Fruit fly (Drosophila melanogaster) whole organism, embryonic: Measurements from ENCODE around the gene CG15818.
A peak's percentile ranks its signal among the peaks of the same experiment; 100 is the strongest.

Experiments used
- B-H1 ChIP-seq: fragments of 200-800 bp; sonication (Bioruptor generic); IDR thresholded peaks from 3 replicates; pipeline ENCODE4 v1.3.6; 2022; ENCODE audit warnings: missing biosample characterization, missing genetic modification characterization
- BEAF-32 ChIP-seq: fragments of 200-800 bp; sonication (Bioruptor generic); optimal IDR thresholded peaks from 3 replicates; lab custom pipeline; 2017; ENCODE audit warnings: missing biosample characterization, missing genetic modification characterization, mild to moderate bottlenecking, moderate library complexity, missing genetic modification reagents
- BtbVII ChIP-seq: fragments of 200-800 bp; sonication (Bioruptor generic); optimal IDR thresholded peaks from 3 replicates; lab custom pipeline; 2017; ENCODE audit warnings: missing biosample characterization, mild to moderate bottlenecking, missing genetic modification characterization
- Bteb2 ChIP-seq: fragments of 200-800 bp; sonication (Bioruptor generic); optimal IDR thresholded peaks from 2 replicates; lab custom pipeline; 2016; ENCODE audit warnings: missing biosample characterization, missing genetic modification characterization
- CG11504 ChIP-seq: fragments of 200-800 bp; sonication (Bioruptor generic); optimal IDR thresholded peaks from 3 replicates; lab custom pipeline; 2019; ENCODE audit warnings: missing biosample characterization, mild to moderate bottlenecking, missing genetic modification characterization, moderate library complexity
- CG11723 ChIP-seq: fragments of 200-800 bp; sonication (Bioruptor generic); optimal IDR thresholded peaks from 2 replicates; lab custom pipeline; 2017; ENCODE audit warnings: missing biosample characterization, mild to moderate bottlenecking, missing genetic modification characterization
- CG12236 ChIP-seq: fragments of 200-800 bp; sonication (Bioruptor generic); optimal IDR thresholded peaks from 2 replicates; lab custom pipeline; 2016; ENCODE audit warnings: missing biosample characterization, missing genetic modification characterization
- CG17568 ChIP-seq: fragments of 200-800 bp; sonication (Bioruptor generic); optimal IDR thresholded peaks from 2 replicates; lab custom pipeline; 2018; ENCODE audit warnings: missing biosample characterization, mild to moderate bottlenecking, missing genetic modification characterization, moderate library complexity
- CG18764 ChIP-seq: fragments of 200-800 bp; sonication (Bioruptor generic); optimal IDR thresholded peaks from 3 replicates; lab custom pipeline; 2016; ENCODE audit warnings: missing biosample characterization, missing genetic modification characterization
- CG2199 ChIP-seq: fragments of 200-800 bp; sonication (Bioruptor generic); IDR thresholded peaks from 3 replicates; pipeline ENCODE4 v1.3.6; 2022; ENCODE audit warnings: missing biosample characterization, missing genetic modification characterization
- CG7556 ChIP-seq: fragments of 200-800 bp; sonication (Bioruptor generic); optimal IDR thresholded peaks from 2 replicates; lab custom pipeline; 2017; ENCODE audit warnings: missing biosample characterization, mild to moderate bottlenecking, missing genetic modification characterization
- CG7963 ChIP-seq: fragments of 200-800 bp; sonication (Bioruptor generic); IDR thresholded peaks from 3 replicates; pipeline ENCODE4 v1.3.6; 2022; ENCODE audit warnings: missing biosample characterization, missing genetic modification characterization; ENCODE audit not compliant: partially characterized antibody
- CG8478 ChIP-seq: fragments of >200 bp; optimal IDR thresholded peaks from 2 replicates; lab custom pipeline; 2018
- CG9797 ChIP-seq: fragments of 200-800 bp; sonication (Bioruptor generic); optimal IDR thresholded peaks from 3 replicates; lab custom pipeline; 2018; ENCODE audit warnings: missing biosample characterization, mild to moderate bottlenecking, missing genetic modification characterization
- CG9876 ChIP-seq: fragments of 200-800 bp; sonication (Bioruptor generic); optimal IDR thresholded peaks from 2 replicates; lab custom pipeline; 2016; ENCODE audit warnings: missing biosample characterization, missing genetic modification characterization
- D19A ChIP-seq: fragments of 200-800 bp; optimal IDR thresholded peaks from 3 replicates; lab custom pipeline; 2019; ENCODE audit warnings: missing biosample characterization, mild to moderate bottlenecking, missing genetic modification characterization, moderate library complexity
- E2f2 ChIP-seq: fragments of 200-800 bp; sonication (Bioruptor generic); IDR thresholded peaks from 2 replicates; pipeline ENCODE4 v1.3.6; 2022; ENCODE audit warnings: missing biosample characterization, missing genetic modification characterization
- Elba2 ChIP-seq: fragments of 200-800 bp; sonication (Bioruptor generic); optimal IDR thresholded peaks from 3 replicates; lab custom pipeline; 2016; ENCODE audit warnings: missing biosample characterization, missing genetic modification characterization
- Ets65A ChIP-seq: fragments of 200-800 bp; sonication (Bioruptor generic); peaks from one replicate; lab custom pipeline; 2016; ENCODE audit warnings: missing biosample characterization, missing genetic modification characterization
- Ets97D ChIP-seq: fragments of 200-800 bp; sonication (Bioruptor generic); optimal IDR thresholded peaks from 3 replicates; lab custom pipeline; 2016; ENCODE audit warnings: missing biosample characterization, missing genetic modification characterization
- HLHmδ ChIP-seq: fragments of 200-800 bp; sonication (Bioruptor generic); optimal IDR thresholded peaks from 2 replicates; lab custom pipeline; 2018; ENCODE audit warnings: missing biosample characterization, mild to moderate bottlenecking, missing genetic modification characterization, moderate library complexity
- Max ChIP-seq: fragments of 200-800 bp; sonication (Bioruptor generic); optimal IDR thresholded peaks from 2 replicates; lab custom pipeline; 2016; ENCODE audit warnings: missing biosample characterization, mild to moderate bottlenecking, missing genetic modification characterization
- Oli ChIP-seq: fragments of 200-800 bp; sonication (Bioruptor generic); optimal IDR thresholded peaks from 2 replicates; lab custom pipeline; 2018; ENCODE audit warnings: missing biosample characterization, mild to moderate bottlenecking, missing genetic modification characterization, moderate library complexity
- Optix ChIP-seq: fragments of 200-800 bp; sonication (Bioruptor generic); IDR thresholded peaks from 3 replicates; pipeline ENCODE4 v1.3.6; 2022; ENCODE audit warnings: missing biosample characterization, missing genetic modification characterization
- PHDP ChIP-seq: fragments of 200-800 bp; sonication (Bioruptor generic); optimal IDR thresholded peaks from 3 replicates; lab custom pipeline; 2018; ENCODE audit warnings: missing biosample characterization, mild to moderate bottlenecking, missing genetic modification characterization, moderate library complexity
- Poxn ChIP-seq: fragments of 200-800 bp; sonication (Bioruptor generic); IDR thresholded peaks from 2 replicates; pipeline ENCODE4 v1.3.6; 2022; ENCODE audit warnings: missing biosample characterization, missing genetic modification characterization
- Ravus ChIP-seq: fragments of 200-800 bp; sonication (Bioruptor generic); IDR thresholded peaks from 2 replicates; pipeline ENCODE4 v1.3.6; 2022; ENCODE audit warnings: missing biosample characterization, missing genetic modification characterization
- Sox102F ChIP-seq: fragments of 200-800 bp; sonication (Bioruptor generic); optimal IDR thresholded peaks from 2 replicates; lab custom pipeline; 2018; ENCODE audit warnings: missing biosample characterization, mild to moderate bottlenecking, missing genetic modification characterization, moderate library complexity
- Trl ChIP-seq, 3 experiments: fragments of >200 bp in 2 of 3; fragments of 200-800 bp in 1 of 3; sonication (Bioruptor generic) in 1 of 3; optimal IDR thresholded peaks; 2 replicates in 1 of 3; 3 replicates in 2 of 3; lab custom pipeline; 2016 to 2017; ENCODE audit warnings: missing biosample characterization in 1 of 3, missing genetic modification characterization in 1 of 3
- abd-A ChIP-seq: fragments of 200-800 bp; sonication (Bioruptor generic); optimal IDR thresholded peaks from 3 replicates; lab custom pipeline; 2019; ENCODE audit warnings: missing biosample characterization, mild to moderate bottlenecking, missing genetic modification characterization, moderate library complexity
- ato ChIP-seq: fragments of 200-800 bp; sonication (Bioruptor generic); IDR thresholded peaks from 2 replicates; pipeline ENCODE4 v1.3.6; 2022; ENCODE audit warnings: missing biosample characterization, missing genetic modification characterization; ENCODE audit not compliant: partially characterized antibody
- bigmax ChIP-seq: fragments of 200-800 bp; sonication (Bioruptor generic); optimal IDR thresholded peaks from 2 replicates; lab custom pipeline; 2018; ENCODE audit warnings: missing biosample characterization, mild to moderate bottlenecking, missing genetic modification characterization
- cas ChIP-seq: fragments of 200-800 bp; sonication (Bioruptor generic); IDR thresholded peaks from 2 replicates; pipeline ENCODE4 v1.3.6; 2022; ENCODE audit warnings: missing biosample characterization, missing genetic modification characterization
- caup ChIP-seq: fragments of 200-800 bp; sonication (Bioruptor generic); optimal IDR thresholded peaks from 3 replicates; lab custom pipeline; 2017; ENCODE audit warnings: missing biosample characterization, mild to moderate bottlenecking, missing genetic modification characterization, moderate library complexity; ENCODE audit not compliant: severe bottlenecking
- chif ChIP-seq, 2 experiments: fragments of 200-800 bp; sonication (Bioruptor generic); optimal IDR thresholded peaks; 3 replicates each; lab custom pipeline; 2016; ENCODE audit warnings: missing biosample characterization in 2 of 2, missing genetic modification characterization in 2 of 2
- chinmo ChIP-seq: fragments of 200-800 bp; sonication (Bioruptor generic); IDR thresholded peaks from 4 replicates; pipeline ENCODE4 v1.3.6; 2022; ENCODE audit warnings: missing biosample characterization, missing genetic modification characterization; ENCODE audit not compliant: partially characterized antibody
- croc ChIP-seq: fragments of 200-800 bp; sonication (Bioruptor generic); conservative IDR thresholded peaks from 3 replicates; pipeline ENCODE4 v1.3.6; 2022; ENCODE audit warnings: missing biosample characterization, missing genetic modification characterization
- fd96Cb ChIP-seq: fragments of 200-800 bp; sonication (Bioruptor generic); optimal IDR thresholded peaks from 2 replicates; lab custom pipeline; 2018; ENCODE audit warnings: missing biosample characterization, mild to moderate bottlenecking, missing genetic modification characterization, moderate library complexity
- ftz-f1 ChIP-seq: fragments of 200-800 bp; sonication (Bioruptor generic); optimal IDR thresholded peaks from 2 replicates; lab custom pipeline; 2016; ENCODE audit warnings: missing biosample characterization, missing genetic modification characterization
- inv ChIP-seq: fragments of 200-800 bp; sonication (Bioruptor generic); IDR thresholded peaks from 2 replicates; pipeline ENCODE4 v1.3.6; 2022; ENCODE audit warnings: missing biosample characterization, missing genetic modification characterization; ENCODE audit not compliant: partially characterized antibody
- prd ChIP-seq, 3 experiments: fragments of >200 bp in 2 of 3; fragments of 200-800 bp in 1 of 3; sonication (Bioruptor generic) in 1 of 3; optimal IDR thresholded peaks in 2 of 3; IDR thresholded peaks in 1 of 3; 2 replicates in 2 of 3; 3 replicates in 1 of 3; pipeline versions ENCODE4 v1.3.6 to Lab custom; 2017 to 2022; ENCODE audit warnings: missing biosample characterization in 1 of 3, missing genetic modification characterization in 1 of 3
- sens ChIP-seq: fragments of 200-800 bp; sonication (Bioruptor generic); peaks from one replicate; lab custom pipeline; 2016; ENCODE audit warnings: missing biosample characterization, missing genetic modification characterization
- sens-2 ChIP-seq: fragments of 200-800 bp; sonication (Bioruptor generic); IDR thresholded peaks from 2 replicates; pipeline ENCODE4 v1.3.6; 2022; ENCODE audit warnings: missing biosample characterization, missing genetic modification characterization
- sim ChIP-seq: fragments of 200-800 bp; sonication (Bioruptor generic); IDR thresholded peaks from 2 replicates; pipeline ENCODE4 v1.3.6; 2022; ENCODE audit warnings: missing biosample characterization, missing genetic modification characterization
- slou ChIP-seq: fragments of 200-800 bp; sonication (Bioruptor generic); optimal IDR thresholded peaks from 3 replicates; lab custom pipeline; 2016; ENCODE audit warnings: missing biosample characterization, missing genetic modification characterization
- sna ChIP-seq: fragments of 200-800 bp; sonication (Bioruptor generic); IDR thresholded peaks from 2 replicates; pipeline ENCODE4 v1.3.6; 2022; ENCODE audit warnings: missing biosample characterization, missing genetic modification characterization; ENCODE audit not compliant: partially characterized antibody
- so ChIP-seq: fragments of 200-800 bp; sonication (Bioruptor generic); IDR thresholded peaks from 3 replicates; pipeline ENCODE4 v1.3.6; 2022; ENCODE audit warnings: missing biosample characterization, missing genetic modification characterization
- sr ChIP-seq: fragments of 200-800 bp; sonication (Bioruptor generic); IDR thresholded peaks from 3 replicates; pipeline ENCODE4 v1.3.6; 2022; ENCODE audit warnings: missing biosample characterization, missing genetic modification characterization
- sug ChIP-seq: fragments of 200-800 bp; optimal IDR thresholded peaks from 2 replicates; lab custom pipeline; 2019; ENCODE audit warnings: missing biosample characterization, mild to moderate bottlenecking, missing genetic modification characterization, moderate library complexity

The CG15818 gene

dm6 chr2L:7434737-7435356, 24.1 kb downstream of the CG15818 start (continued):
- TF ChIP-seq BtbVII (peak; percentile 34), abd-A (tag; lab: Kevin White, UChicago) (no peak), CG17568 (GFP tag; lab: Kevin White, UChicago) (no peak), Trl (optimal IDR thresholded peaks at IDR 0.05; lab: Kevin White, UChicago) (no peak), Trl (GFP tag; optimal IDR thresholded peaks at IDR 0.05; lab: Kevin White, UChicago) (no peak), Bteb2 (no peak), CG12236 (GFP tag; lab: Kevin White, UChicago) (no peak), CG9797 (no peak), CG9876 (no peak), cas (0 out of 2 replicates have a peak, but pooled peaks have one; percentile 26), Optix (GFP tag; lab: Robert Waterston, UW) (no peak), Ets65A (GFP tag; lab: Kevin White, UChicago) (no peak), Ravus (GFP tag; lab: Robert Waterston, UW) (no peak), chif (GFP tag; optimal IDR thresholded peaks at IDR 0.05; lab: Kevin White, UChicago) (no peak), CG7556 (GFP tag; lab: Kevin White, UChicago) (peak; percentile 44), sens-2 (GFP tag; lab: Robert Waterston, UW) (no peak), HLHmδ (GFP tag; lab: Kevin White, UChicago) (no peak), B-H1 (GFP tag; lab: Robert Waterston, UW) (peak; percentile 18; the same call in 1 of the 3 replicates), CG11723 (GFP tag; lab: Kevin White, UChicago) (no peak), Sox102F (GFP tag; lab: Kevin White, UChicago) (peak; percentile 28), slou (no peak), inv (GFP tag; lab: Robert Waterston, UW) (no peak), chinmo (GFP tag; lab: Robert Waterston, UW) (no peak), croc (GFP tag; lab: Robert Waterston, UW) (no peak), CG18764 (GFP tag; lab: Kevin White, UChicago) (no peak), Ets97D (GFP tag; lab: Kevin White, UChicago) (no peak), Poxn (GFP tag; lab: Robert Waterston, UW) (peak; percentile 54; the same call in 1 of the 2 replicates), ato (GFP tag; lab: Robert Waterston, UW) (no peak), CG2199 (GFP tag; lab: Robert Waterston, UW) (no peak), caup (GFP tag; lab: Kevin White, UChicago) (peak; percentile 14), sug (no peak), BEAF-32 (GFP tag; lab: Kevin White, UChicago) (no peak), CG7963 (GFP tag; lab: Robert Waterston, UW) (no peak), sr (GFP tag; lab: Robert Waterston, UW) (no peak), fd96Cb (tag; lab: Kevin White, UChicago) (no peak), ftz-f1 (GFP tag; lab: Kevin White, UChicago) (no peak), D19A (peak; percentile 19), sna (no peak), CG11504 (tag; lab: Kevin White, UChicago) (peak; percentile 56), sim (GFP tag; lab: Robert Waterston, UW) (no peak), Oli (tag; lab: Kevin White, UChicago) (no peak), CG8478 (no peak), so (GFP tag; lab: Robert Waterston, UW) (no peak), bigmax (GFP tag; lab: Kevin White, UChicago) (no peak), sens (peak; percentile 26), PHDP (tag; lab: Kevin White, UChicago) (peak; percentile 43), prd (optimal IDR thresholded peaks at IDR 0.05; lab: Kevin White, UChicago) (no peak), prd (GFP tag; IDR thresholded peaks at IDR 0.05; lab: Robert Waterston, UW) (peak; percentile 52; the same call in 1 of the 3 replicates), E2f2 (GFP tag; lab: Robert Waterston, UW) (peak; percentile 35; the same call in 1 of the 2 replicates), Elba2 (GFP tag; lab: Kevin White, UChicago) (no peak), Max (GFP tag; lab: Kevin White, UChicago) (no peak)
